Worm (Caenorhabditis elegans) whole organism, mixed stage, embryonic: Measurements from ENCODE around the gene srg-54.

Source experiments
- M03D4.4 ChIP-seq: sonication (generic microtip); optimal IDR thresholded peaks from 2 replicates; lab custom pipeline; 2017; ENCODE audit warnings: mild to moderate bottlenecking, missing genetic modification characterization, missing compliant biosample characterization
- bed-3 ChIP-seq: fragments of 200-800 bp; sonication (Bioruptor generic); optimal IDR thresholded peaks from 3 replicates; lab custom pipeline; 2018; ENCODE audit warnings: mild to moderate bottlenecking, missing genetic modification characterization, moderate library complexity, missing compliant biosample characterization
- blmp-1 ChIP-seq: fragments of 150-350 bp; optimal IDR thresholded peaks from 2 replicates; lab custom pipeline; 2014; ENCODE audit warnings: missing biosample characterization, missing genetic modification characterization
- ceh-39 ChIP-seq: fragments of 150-350 bp; optimal IDR thresholded peaks from 2 replicates; lab custom pipeline; 2014; ENCODE audit warnings: missing biosample characterization, missing genetic modification characterization
- ceh-43 ChIP-seq: fragments of 200-800 bp; sonication (Bioruptor generic); optimal IDR thresholded peaks from 2 replicates; lab custom pipeline; 2018; ENCODE audit warnings: mild to moderate bottlenecking, missing genetic modification characterization, moderate library complexity, missing compliant biosample characterization
- ceh-83 ChIP-seq: fragments of 200-800 bp; sonication (Bioruptor generic); optimal IDR thresholded peaks from 2 replicates; lab custom pipeline; 2018; ENCODE audit warnings: mild to moderate bottlenecking, missing genetic modification characterization, missing compliant biosample characterization
- ces-1 ChIP-seq: fragments of 150-350 bp; optimal IDR thresholded peaks from 2 replicates; lab custom pipeline; 2014; ENCODE audit warnings: missing biosample characterization, missing genetic modification reagents, missing genetic modification characterization
- cnd-1 ChIP-seq: fragments of 200-800 bp; sonication (Bioruptor generic); optimal IDR thresholded peaks from 2 replicates; lab custom pipeline; 2018; ENCODE audit warnings: mild to moderate bottlenecking, missing genetic modification characterization, missing compliant biosample characterization
- drap-1 ChIP-seq: fragments of 200-800 bp; sonication (Bioruptor generic); optimal IDR thresholded peaks from 3 replicates; lab custom pipeline; 2018; ENCODE audit warnings: mild to moderate bottlenecking, missing genetic modification characterization, missing compliant biosample characterization
- elt-1 ChIP-seq: sonication (generic microtip); optimal IDR thresholded peaks from 2 replicates; lab custom pipeline; 2017; ENCODE audit warnings: missing genetic modification characterization, mild to moderate bottlenecking, missing compliant biosample characterization, antibody characterized with exemption, moderate library complexity, borderline replicate concordance; ENCODE audit not compliant: insufficient read depth
- flh-1 ChIP-seq: fragments of 200-800 bp; sonication (Bioruptor generic); optimal IDR thresholded peaks from 2 replicates; lab custom pipeline; 2018; ENCODE audit warnings: mild to moderate bottlenecking, missing genetic modification characterization, moderate library complexity, missing compliant biosample characterization
- ham-2 ChIP-seq: fragments of 200-800 bp; sonication (Bioruptor generic); optimal IDR thresholded peaks from 2 replicates; lab custom pipeline; 2018; ENCODE audit warnings: mild to moderate bottlenecking, missing genetic modification characterization, missing compliant biosample characterization
- hlh-1 ChIP-seq: fragments of 150-350 bp; optimal IDR thresholded peaks from 2 replicates; lab custom pipeline; 2014; ENCODE audit warnings: missing biosample characterization, missing genetic modification reagents, missing genetic modification characterization
- lin-13 ChIP-seq: fragments of 150-350 bp; optimal IDR thresholded peaks from 2 replicates; lab custom pipeline; 2014; ENCODE audit warnings: missing biosample characterization, missing genetic modification characterization
- lin-32 ChIP-seq: fragments of 200-800 bp; sonication (Bioruptor generic); optimal IDR thresholded peaks from 2 replicates; lab custom pipeline; 2018; ENCODE audit warnings: mild to moderate bottlenecking, missing genetic modification characterization, missing compliant biosample characterization
- lsy-2 ChIP-seq: fragments of 150-350 bp; optimal IDR thresholded peaks from 2 replicates; lab custom pipeline; 2014; ENCODE audit warnings: missing biosample characterization, missing genetic modification characterization
- mab-5 ChIP-seq: fragments of 150-350 bp; optimal IDR thresholded peaks from 2 replicates; lab custom pipeline; 2014; ENCODE audit warnings: missing biosample characterization, missing genetic modification characterization
- nhr-12 ChIP-seq: fragments of 150-350 bp; optimal IDR thresholded peaks from 2 replicates; lab custom pipeline; 2014; ENCODE audit warnings: missing biosample characterization, missing genetic modification characterization
- nhr-2 ChIP-seq: fragments of 150-350 bp; optimal IDR thresholded peaks from 2 replicates; lab custom pipeline; 2014; ENCODE audit warnings: missing biosample characterization, missing genetic modification characterization
- nhr-237 ChIP-seq: fragments of 150-350 bp; optimal IDR thresholded peaks from 2 replicates; lab custom pipeline; 2014; ENCODE audit warnings: missing biosample characterization, missing genetic modification characterization
- nhr-28 ChIP-seq: fragments of 150-350 bp; optimal IDR thresholded peaks from 2 replicates; lab custom pipeline; 2014; ENCODE audit warnings: missing biosample characterization, missing genetic modification characterization
- nhr-76 ChIP-seq: sonication (generic microtip); optimal IDR thresholded peaks from 2 replicates; lab custom pipeline; 2017; ENCODE audit warnings: missing biosample characterization, missing genetic modification characterization
- pha-4 ChIP-seq: fragments of 150-350 bp; optimal IDR thresholded peaks from 2 replicates; lab custom pipeline; 2018; ENCODE audit warnings: missing biosample characterization, missing genetic modification reagents, missing genetic modification characterization
- snpc-4 ChIP-seq: fragments of 150-350 bp; optimal IDR thresholded peaks from 2 replicates; lab custom pipeline; 2014; ENCODE audit warnings: missing biosample characterization, missing genetic modification characterization
- sptf-1 ChIP-seq: sonication (generic microtip); optimal IDR thresholded peaks from 2 replicates; lab custom pipeline; 2017; ENCODE audit warnings: mild to moderate bottlenecking, missing genetic modification characterization, moderate library complexity, missing compliant biosample characterization
- tbx-8 ChIP-seq: fragments of 200-800 bp; sonication (Bioruptor generic); optimal IDR thresholded peaks from 2 replicates; lab custom pipeline; 2018; ENCODE audit warnings: mild to moderate bottlenecking, missing genetic modification characterization, moderate library complexity, missing compliant biosample characterization
- unc-120 ChIP-seq: sonication (generic microtip); optimal IDR thresholded peaks from 2 replicates; lab custom pipeline; 2017; ENCODE audit warnings: missing genetic modification characterization, missing compliant biosample characterization; ENCODE audit not compliant: poor library complexity, severe bottlenecking
- unc-39 ChIP-seq: fragments of 150-350 bp; optimal IDR thresholded peaks from 2 replicates; lab custom pipeline; 2014; ENCODE audit warnings: missing biosample characterization, missing genetic modification characterization
- unc-62 ChIP-seq: fragments of 150-350 bp; optimal IDR thresholded peaks from 2 replicates; lab custom pipeline; 2014; ENCODE audit warnings: missing biosample characterization, missing genetic modification reagents, missing genetic modification characterization
- zip-8 ChIP-seq: fragments of 150-350 bp; optimal IDR thresholded peaks from 2 replicates; lab custom pipeline; 2014; ENCODE audit warnings: missing biosample characterization, missing genetic modification characterization
- ztf-11 ChIP-seq: fragments of 150-350 bp; optimal IDR thresholded peaks from 2 replicates; lab custom pipeline; 2014; ENCODE audit warnings: missing biosample characterization, missing genetic modification characterization

srg-54 gene

ce11 chrV:14936587-14936986, 12.6 kb upstream of the srg-54 start, which contains the start of gene C30G7.2:
TSS of gene C30G7.2 (plus strand) at chrV:14936887.
- TF ChIP-seq unc-39 (tag; lab: Kevin White, UChicago), result no peak
- no peak for TF ChIP-seq bed-3
- TF ChIP-seq zip-8 (tag; lab: Kevin White, UChicago), result no peak
- no peak for TF ChIP-seq ceh-39
- no peak for TF ChIP-seq ztf-11 (tag; lab: Kevin White, UChicago)
- no peak for TF ChIP-seq elt-1
- no peak for TF ChIP-seq mab-5 (tag; lab: Kevin White, UChicago)
- no peak for TF ChIP-seq lsy-2 (tag; lab: Kevin White, UChicago)
- TF ChIP-seq drap-1, result no peak
- no peak for TF ChIP-seq nhr-2 (tag; lab: Kevin White, UChicago)
- TF ChIP-seq ceh-43 (GFP tag; lab: Kevin White, UChicago), result no peak
- no peak for TF ChIP-seq sptf-1 (tag; lab: Kevin White, UChicago)
- no peak for TF ChIP-seq unc-120 (tag; lab: Kevin White, UChicago)
- no peak for TF ChIP-seq snpc-4 (tag; lab: Kevin White, UChicago)
- no peak for TF ChIP-seq ceh-83 (GFP tag; lab: Kevin White, UChicago)

ce11 chrV:14933450-14934218, 9.6 kb upstream of the srg-54 start:
- no peak for TF ChIP-seq blmp-1 (tag; lab: Kevin White, UChicago)

DNA sequence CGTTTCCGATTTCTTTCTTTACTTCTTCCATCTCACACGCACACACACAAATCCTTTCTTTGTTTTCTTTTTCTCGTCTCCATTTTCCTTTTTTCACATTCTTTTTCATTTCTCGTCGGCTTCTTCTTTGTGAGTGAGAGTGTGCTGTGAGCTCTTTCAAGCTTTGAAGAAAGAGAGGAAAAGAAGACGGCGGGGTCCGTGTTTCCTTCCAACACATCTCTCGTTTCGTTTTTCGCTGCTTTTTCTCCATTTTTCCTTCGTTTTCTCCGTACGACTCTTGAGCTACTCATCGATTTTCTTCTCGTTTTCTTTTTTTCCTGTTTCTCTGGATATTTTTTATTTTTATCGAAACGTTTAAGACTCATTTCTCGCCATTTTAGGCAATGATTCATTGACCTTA, 6.2 kb upstream of the srg-54 start:
- TF ChIP-seq nhr-12 (tag; lab: Kevin White, UChicago) (no peak), ces-1 (GFP tag; lab: Kevin White, UChicago) (peak; percentile 15)

DNA sequence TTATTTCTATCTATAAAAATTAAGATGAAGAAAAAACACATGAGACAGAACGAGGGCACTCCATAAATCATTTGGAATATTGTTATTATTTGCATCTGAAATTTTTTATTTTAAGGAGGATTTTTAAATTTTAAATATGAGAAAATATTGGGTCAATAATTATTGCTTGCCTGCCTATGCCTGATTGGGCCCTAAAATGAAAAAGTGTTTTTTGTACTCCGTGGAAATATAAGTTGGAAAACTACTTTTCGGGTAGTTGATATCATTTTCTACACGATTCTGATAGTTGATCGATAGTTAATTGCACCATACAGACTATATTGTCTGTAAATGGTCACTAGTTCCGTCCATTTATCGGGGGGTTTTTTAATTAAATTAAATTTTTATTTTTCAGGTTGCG, 4.2 kb upstream of the srg-54 start, which contains the start of gene srg-55:
Gene srg-55 (minus strand): TSS at position 101 of the 400 bp plus-strand sequence.
- TF ChIP-seq lin-13 (no peak), ceh-39 (no peak), M03D4.4 (tag; lab: Kevin White, UChicago) (no peak), ces-1 (GFP tag; lab: Kevin White, UChicago) (no peak), cnd-1 (tag; lab: Kevin White, UChicago) (no peak)

ce11 chrV:14921509-14921908, 2.5 kb downstream of the srg-54 start, which contains the start of gene zmp-4:
TSS of gene zmp-4 (minus strand) at chrV:14921609.
- no peak for TF ChIP-seq nhr-12 (tag; lab: Kevin White, UChicago)
- TF ChIP-seq nhr-2 (tag; lab: Kevin White, UChicago), result no peak
- TF ChIP-seq lsy-2 (tag; lab: Kevin White, UChicago), result no peak
- no peak for TF ChIP-seq M03D4.4 (tag; lab: Kevin White, UChicago)
- TF ChIP-seq, all 35 proteins: peak for 0

DNA sequence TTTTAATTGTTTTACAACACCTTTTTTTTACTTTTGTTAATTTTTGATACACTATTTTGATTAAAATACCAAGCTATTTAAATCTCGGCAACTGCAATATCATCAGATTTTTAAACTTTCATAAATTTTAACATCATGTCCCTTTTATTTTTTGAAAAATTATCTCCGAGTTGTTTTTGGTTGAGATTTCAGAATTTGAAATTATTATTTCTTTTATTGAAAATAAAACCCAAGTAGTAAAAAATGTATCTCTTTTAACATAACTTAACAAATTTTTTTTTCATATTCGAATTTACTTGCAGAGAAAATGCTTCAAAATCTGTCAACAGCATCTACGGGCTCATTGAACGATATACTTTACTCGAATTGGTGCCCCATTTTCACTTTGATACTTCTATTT, 8.4 kb downstream of the srg-54 start, which contains the start of gene H12D21.11:
Gene H12D21.11 (plus strand): TSS at position 301 of the 400 bp plus-strand sequence.
- TF ChIP-seq blmp-1 (tag; lab: Kevin White, UChicago) (no peak), pha-4 (tag; lab: Kevin White, UChicago) (no peak), elt-1 (no peak), lin-13 (no peak), tbx-8 (no peak), nhr-28 (tag; lab: Kevin White, UChicago) (no peak), unc-39 (tag; lab: Kevin White, UChicago) (no peak), ham-2 (GFP tag; lab: Kevin White, UChicago) (no peak)

DNA sequence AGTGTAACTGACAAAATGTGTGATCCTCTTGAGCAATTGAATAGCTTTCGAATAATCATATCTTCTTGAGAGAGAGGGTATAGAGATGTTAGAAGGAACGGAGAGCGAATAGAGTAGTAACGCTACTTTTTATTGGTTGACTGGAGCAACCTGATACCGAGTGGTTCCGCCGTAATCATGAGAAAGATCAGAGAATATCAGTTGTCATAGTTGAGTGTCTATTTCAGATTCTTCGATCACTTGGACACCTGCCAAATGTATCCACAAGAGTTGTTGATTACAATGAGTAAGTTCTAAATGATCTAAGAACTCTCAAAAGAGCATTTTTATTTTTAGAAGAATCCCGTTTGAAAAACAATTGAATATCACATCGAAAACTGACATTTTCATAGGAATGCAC, 13.2 kb downstream of the srg-54 start:
- TF ChIP-seq unc-120 (tag; lab: Kevin White, UChicago) (no peak), nhr-76 (tag; lab: Kevin White, UChicago) (no peak), nhr-12 (tag; lab: Kevin White, UChicago) (no peak), tbx-8 (no peak), sptf-1 (tag; lab: Kevin White, UChicago) (no peak), blmp-1 (tag; lab: Kevin White, UChicago) (no peak), unc-62 (GFP tag; lab: Kevin White, UChicago) (no peak), nhr-28 (tag; lab: Kevin White, UChicago) (no peak), mab-5 (tag; lab: Kevin White, UChicago) (no peak), nhr-237 (tag; lab: Kevin White, UChicago) (no peak), elt-1 (no peak), lin-13 (no peak), bed-3 (no peak), ham-2 (GFP tag; lab: Kevin White, UChicago) (no peak), snpc-4 (tag; lab: Kevin White, UChicago) (no peak), hlh-1 (tag; lab: Kevin White, UChicago) (no peak), flh-1 (GFP tag; lab: Kevin White, UChicago) (no peak), lsy-2 (tag; lab: Kevin White, UChicago) (no peak), lin-32 (no peak)
